Worm (Caenorhabditis elegans): ENCODE measurements around the gene Y37E11B.10.

ce11 chrIV:3652223-3652622, 46.0 kb upstream of the Y37E11B.10 start:
- TF ChIP-seq nhr-12 (tag; optimal IDR thresholded peaks at IDR 0.05) (no peak), elt-3 (tag; optimal IDR thresholded peaks at IDR 0.05) (no peak), lin-15B (tag; optimal IDR thresholded peaks at IDR 0.05) (no peak), nhr-77 (tag; optimal IDR thresholded peaks at IDR 0.05) (no peak)
